Worm (Caenorhabditis elegans) whole organism, L3 larva: ENCODE measurements around the gene ccpp-6.

Experiments used
- ama-1 ChIP-seq: fragments of 150-350 bp; optimal IDR thresholded peaks from 2 replicates; lab custom pipeline; 2018
- elt-2 ChIP-seq: sonication (generic microtip); optimal IDR thresholded peaks from 2 replicates; lab custom pipeline; 2016; ENCODE audit warnings: missing genetic modification reagents, mild to moderate bottlenecking, missing genetic modification characterization, missing compliant biosample characterization
- fkh-2 ChIP-seq: fragments of 150-350 bp; optimal IDR thresholded peaks from 2 replicates; lab custom pipeline; 2014; ENCODE audit warnings: missing biosample characterization, missing genetic modification reagents, missing genetic modification characterization
- lin-39 ChIP-seq: fragments of 150-350 bp; optimal IDR thresholded peaks from 2 replicates; lab custom pipeline; 2018; ENCODE audit warnings: missing biosample characterization, missing genetic modification reagents, missing genetic modification characterization
- nhr-11 ChIP-seq: fragments of 150-350 bp; optimal IDR thresholded peaks from 2 replicates; lab custom pipeline; 2014; ENCODE audit warnings: missing biosample characterization, missing genetic modification characterization
- nhr-237 ChIP-seq: fragments of 150-350 bp; optimal IDR thresholded peaks from 2 replicates; lab custom pipeline; 2014; ENCODE audit warnings: missing biosample characterization, missing genetic modification characterization
- tbx-2 ChIP-seq: sonication (generic microtip); optimal IDR thresholded peaks from 2 replicates; lab custom pipeline; 2016; ENCODE audit warnings: mild to moderate bottlenecking, missing genetic modification characterization, missing compliant biosample characterization
- zag-1 ChIP-seq: fragments of 150-350 bp; optimal IDR thresholded peaks from 2 replicates; lab custom pipeline; 2014; ENCODE audit warnings: missing biosample characterization, missing genetic modification characterization
- ztf-11 ChIP-seq: fragments of 150-350 bp; optimal IDR thresholded peaks from 2 replicates; lab custom pipeline; 2014; ENCODE audit warnings: missing biosample characterization, missing genetic modification characterization

- peak; percentile 66 for TF ChIP-seq ama-1 (lab: Kevin White, UChicago)
- peak; percentile 13 for TF ChIP-seq lin-39 (tag; lab: Kevin White, UChicago)
- TF ChIP-seq elt-2 (tag; lab: Kevin White, UChicago) = peak; percentile 85
- TF ChIP-seq tbx-2 (tag; lab: Kevin White, UChicago) = no peak
- TF ChIP-seq nhr-237 (tag; lab: Kevin White, UChicago) = no peak
- no peak for TF ChIP-seq nhr-11 (tag; lab: Kevin White, UChicago)
- no peak for TF ChIP-seq fkh-2 (tag; lab: Kevin White, UChicago)
- no peak for TF ChIP-seq zag-1
- no peak for TF ChIP-seq ztf-11 (tag; lab: Kevin White, UChicago)
These were observed 38.9 kb upstream of the ccpp-6 start for ce11 chrII:5426054-5426453.
